Worm (Caenorhabditis elegans) whole organism, young adult: Measurements from ENCODE around the gene sftb-2.

Source experiments
- B0261.1 ChIP-seq: sonication (generic microtip); optimal IDR thresholded peaks from 2 replicates; lab custom pipeline; 2016; ENCODE audit warnings: mild to moderate bottlenecking, missing genetic modification characterization, moderate library complexity, missing compliant biosample characterization
- C17E4.6 ChIP-seq: fragments of 200-800 bp; sonication (Bioruptor generic); IDR thresholded peaks from 2 replicates; pipeline ENCODE4 v1.3.6; 2022; ENCODE audit warnings: missing genetic modification reagents, missing genetic modification characterization, missing compliant biosample characterization
- F39B2.1 ChIP-seq: fragments of 200-800 bp; sonication (Bioruptor generic); IDR thresholded peaks from 2 replicates; pipeline ENCODE4 v1.3.6; 2022; ENCODE audit warnings: missing genetic modification reagents, missing genetic modification characterization, missing compliant biosample characterization
- F49E8.2 ChIP-seq: sonication (generic microtip); optimal IDR thresholded peaks from 3 replicates; lab custom pipeline; 2017; ENCODE audit warnings: missing genetic modification characterization, mild to moderate bottlenecking, missing compliant biosample characterization, antibody characterized with exemption, moderate library complexity; ENCODE audit not compliant: insufficient read depth
- F57A8.1 ChIP-seq: fragments of 200-800 bp; sonication (Bioruptor generic); optimal IDR thresholded peaks from 2 replicates; lab custom pipeline; 2018; ENCODE audit warnings: mild to moderate bottlenecking, missing genetic modification characterization, moderate library complexity, missing compliant biosample characterization
- T26A5.8 ChIP-seq: sonication (generic microtip); optimal IDR thresholded peaks from 2 replicates; lab custom pipeline; 2016; ENCODE audit warnings: missing genetic modification characterization, missing compliant biosample characterization
- Y95B8A.8 ChIP-seq: fragments of 200-800 bp; sonication (Bioruptor generic); IDR thresholded peaks from 2 replicates; pipeline ENCODE4 v1.3.6; 2022; ENCODE audit warnings: missing genetic modification reagents, missing genetic modification characterization, missing compliant biosample characterization
- akir-1 ChIP-seq: fragments of 200-800 bp; sonication (Bioruptor generic); optimal IDR thresholded peaks from 2 replicates; lab custom pipeline; 2018; ENCODE audit warnings: mild to moderate bottlenecking, missing genetic modification characterization, moderate library complexity, missing compliant biosample characterization
- ama-1 ChIP-seq, 3 experiments: fragments of 150-350 bp in 1 of 3; sonication (generic microtip) in 2 of 3; optimal IDR thresholded peaks; 2 replicates each; lab custom pipeline; 2014 to 2018; ENCODE audit warnings: missing biosample characterization in 2 of 3, missing genetic modification characterization in 2 of 3, missing genetic modification reagents in 2 of 3
- cebp-1 ChIP-seq, 2 experiments: fragments of 200-800 bp in 1 of 2; sonication (Bioruptor generic) in 1 of 2; sonication (generic microtip) in 1 of 2; IDR thresholded peaks in 1 of 2; optimal IDR thresholded peaks in 1 of 2; 2 replicates each; pipeline versions ENCODE4 v1.3.6 to Lab custom; 2017 to 2022; ENCODE audit warnings: missing compliant biosample characterization in 2 of 2, missing genetic modification characterization in 2 of 2, mild to moderate bottlenecking in 1 of 2, missing genetic modification reagents in 1 of 2, moderate library complexity in 1 of 2
- cebp-2 ChIP-seq: fragments of 200-800 bp; sonication (Bioruptor generic); IDR thresholded peaks from 2 replicates; pipeline ENCODE4 v1.3.6; 2022; ENCODE audit warnings: missing genetic modification characterization, missing compliant biosample characterization
- ceh-79 ChIP-seq: sonication (generic microtip); optimal IDR thresholded peaks from 2 replicates; lab custom pipeline; 2017; ENCODE audit warnings: mild to moderate bottlenecking, missing genetic modification characterization, missing compliant biosample characterization
- die-1 ChIP-seq: sonication (generic microtip); optimal IDR thresholded peaks from 2 replicates; lab custom pipeline; 2016; ENCODE audit warnings: missing genotype, mild to moderate bottlenecking, missing genetic modification characterization, missing compliant biosample characterization
- efl-1 ChIP-seq: fragments of 150-350 bp; optimal IDR thresholded peaks from 2 replicates; lab custom pipeline; 2014; ENCODE audit warnings: missing biosample characterization, missing genetic modification reagents, missing genetic modification characterization
- egl-44 ChIP-seq: fragments of 200-800 bp; sonication (Bioruptor generic); IDR thresholded peaks from 2 replicates; pipeline ENCODE4 v1.3.6; 2022; ENCODE audit warnings: missing genetic modification reagents, missing genetic modification characterization, missing compliant biosample characterization
- egrh-3 ChIP-seq: fragments of 200-800 bp; sonication (Bioruptor generic); IDR thresholded peaks from 2 replicates; pipeline ENCODE4 v1.3.6; 2022; ENCODE audit warnings: missing genetic modification reagents, missing genetic modification characterization, missing compliant biosample characterization
- ekl-4 ChIP-seq: fragments of 200-800 bp; sonication (Bioruptor generic); IDR thresholded peaks from 2 replicates; pipeline ENCODE4 v1.3.6; 2022; ENCODE audit warnings: missing genetic modification reagents, missing genetic modification characterization, missing compliant biosample characterization
- ets-4 ChIP-seq: fragments of 200-800 bp; sonication (Bioruptor generic); optimal IDR thresholded peaks from 2 replicates; lab custom pipeline; 2018; ENCODE audit warnings: mild to moderate bottlenecking, missing genetic modification characterization, missing compliant biosample characterization
- fkh-3 ChIP-seq: sonication (generic microtip); optimal IDR thresholded peaks from 2 replicates; lab custom pipeline; 2016; ENCODE audit warnings: mild to moderate bottlenecking, missing genetic modification characterization, missing compliant biosample characterization
- hlh-12 ChIP-seq: sonication (generic microtip); optimal IDR thresholded peaks from 2 replicates; lab custom pipeline; 2016; ENCODE audit warnings: missing genetic modification characterization, missing compliant biosample characterization
- hlh-26 ChIP-seq: fragments of 200-800 bp; sonication (Bioruptor generic); conservative IDR thresholded peaks from 2 replicates; pipeline ENCODE4 v1.3.6; 2022; ENCODE audit warnings: missing genetic modification reagents, missing genetic modification characterization, missing compliant biosample characterization
- hmg-1.2 ChIP-seq: fragments of 200-800 bp; sonication (Bioruptor generic); IDR thresholded peaks from 2 replicates; pipeline ENCODE4 v1.3.6; 2022; ENCODE audit warnings: missing genetic modification reagents, missing genetic modification characterization, missing compliant biosample characterization
- lag-1 ChIP-seq: fragments of 200-800 bp; sonication (Bioruptor generic); IDR thresholded peaks from 2 replicates; pipeline ENCODE4 v1.3.6; 2022; ENCODE audit warnings: missing genetic modification reagents, missing genetic modification characterization, missing compliant biosample characterization
- let-607 ChIP-seq, 2 experiments: fragments of 200-800 bp in 1 of 2; sonication (Bioruptor generic) in 1 of 2; sonication (generic microtip) in 1 of 2; optimal IDR thresholded peaks; 2 replicates each; lab custom pipeline; 2016 to 2018; ENCODE audit warnings: mild to moderate bottlenecking in 2 of 2, missing compliant biosample characterization in 2 of 2, missing genetic modification characterization in 2 of 2, moderate library complexity in 2 of 2, missing genotype in 1 of 2
- lin-26 ChIP-seq: fragments of 200-800 bp; sonication (Bioruptor generic); IDR thresholded peaks from 2 replicates; pipeline ENCODE4 v1.3.6; 2022; ENCODE audit warnings: missing genetic modification reagents, missing genetic modification characterization, missing compliant biosample characterization
- lin-35 ChIP-seq, 3 experiments: fragments of 150-350 bp in 2 of 3; sonication (generic microtip) in 1 of 3; optimal IDR thresholded peaks; 2 replicates each; lab custom pipeline; 2014 to 2018; ENCODE audit warnings: missing biosample characterization in 3 of 3, missing genetic modification characterization in 3 of 3, missing genetic modification reagents in 3 of 3
- lir-1 ChIP-seq: fragments of 200-800 bp; sonication (Bioruptor generic); conservative IDR thresholded peaks from 2 replicates; pipeline ENCODE4 v1.3.6; 2022; ENCODE audit warnings: missing genetic modification reagents, missing genetic modification characterization, missing compliant biosample characterization
- madf-3 ChIP-seq: fragments of 200-800 bp; sonication (Bioruptor generic); IDR thresholded peaks from 2 replicates; pipeline ENCODE4 v1.3.6; 2022; ENCODE audit warnings: missing genetic modification reagents, missing genetic modification characterization, missing compliant biosample characterization
- mcd-1 ChIP-seq: fragments of 200-800 bp; sonication (Bioruptor generic); IDR thresholded peaks from 2 replicates; pipeline ENCODE4 v1.3.6; 2022; ENCODE audit warnings: missing genetic modification reagents, missing genetic modification characterization, missing compliant biosample characterization
- mel-28 ChIP-seq: sonication (generic microtip); optimal IDR thresholded peaks from 2 replicates; lab custom pipeline; 2016; ENCODE audit warnings: borderline replicate concordance, mild to moderate bottlenecking, missing genetic modification characterization, missing compliant biosample characterization
- mxl-1 ChIP-seq: sonication (generic microtip); optimal IDR thresholded peaks from 2 replicates; lab custom pipeline; 2016; ENCODE audit warnings: missing genetic modification characterization, missing compliant biosample characterization
- nhr-179 ChIP-seq: sonication (generic microtip); optimal IDR thresholded peaks from 2 replicates; lab custom pipeline; 2016; ENCODE audit warnings: mild to moderate bottlenecking, missing genetic modification characterization, missing compliant biosample characterization
- nhr-80 ChIP-seq: sonication (generic microtip); optimal IDR thresholded peaks from 2 replicates; lab custom pipeline; 2016; ENCODE audit warnings: missing genetic modification characterization, missing compliant biosample characterization
- pha-4 ChIP-seq: fragments of 150-350 bp; sonication (generic microtip); optimal IDR thresholded peaks from 2 replicates; lab custom pipeline; 2014; ENCODE audit warnings: missing biosample characterization, missing genetic modification reagents, missing genetic modification characterization
- sea-2 ChIP-seq: fragments of 200-800 bp; sonication (Bioruptor generic); IDR thresholded peaks from 2 replicates; pipeline ENCODE4 v1.3.6; 2022; ENCODE audit warnings: missing genetic modification characterization, missing compliant biosample characterization
- snpc-1.1 ChIP-seq: sonication (generic microtip); optimal IDR thresholded peaks from 2 replicates; lab custom pipeline; 2017; ENCODE audit warnings: missing genetic modification characterization, mild to moderate bottlenecking, missing compliant biosample characterization, antibody characterized with exemption, moderate library complexity, missing genotype, missing genetic modification reagents; ENCODE audit not compliant: insufficient read depth
- snpc-3.4 ChIP-seq: sonication (generic microtip); optimal IDR thresholded peaks from 2 replicates; lab custom pipeline; 2017; ENCODE audit warnings: missing genetic modification characterization, mild to moderate bottlenecking, missing compliant biosample characterization, antibody characterized with exemption, moderate library complexity, missing genotype, missing genetic modification reagents
- sptf-2 ChIP-seq: fragments of 200-800 bp; sonication (Bioruptor generic); optimal IDR thresholded peaks from 2 replicates; lab custom pipeline; 2018; ENCODE audit warnings: mild to moderate bottlenecking, missing genetic modification characterization, missing compliant biosample characterization
- xnd-1 ChIP-seq: sonication (generic microtip); optimal IDR thresholded peaks from 2 replicates; lab custom pipeline; 2016; ENCODE audit warnings: missing genotype, missing genetic modification reagents, missing genetic modification characterization, missing compliant biosample characterization
- zfh-2 ChIP-seq: fragments of 200-800 bp; sonication (Bioruptor generic); conservative IDR thresholded peaks from 2 replicates; pipeline ENCODE4 v1.3.6; 2022; ENCODE audit warnings: missing genetic modification reagents, missing genetic modification characterization, missing compliant biosample characterization
- zim-3 ChIP-seq: sonication (generic microtip); optimal IDR thresholded peaks from 2 replicates; lab custom pipeline; 2017; ENCODE audit warnings: mild to moderate bottlenecking, missing genetic modification characterization, moderate library complexity, missing compliant biosample characterization
- ztf-22 ChIP-seq: fragments of 200-800 bp; sonication (Bioruptor generic); optimal IDR thresholded peaks from 2 replicates; lab custom pipeline; 2018; ENCODE audit warnings: mild to moderate bottlenecking, missing genetic modification characterization, moderate library complexity, missing compliant biosample characterization
- ztf-26 ChIP-seq: sonication (generic microtip); optimal IDR thresholded peaks from 2 replicates; lab custom pipeline; 2017; ENCODE audit warnings: missing genetic modification characterization, missing compliant biosample characterization
- ztf-28 ChIP-seq: fragments of 200-800 bp; sonication (Bioruptor generic); IDR thresholded peaks from 2 replicates; pipeline ENCODE4 v1.3.6; 2022; ENCODE audit warnings: missing genetic modification reagents, missing genetic modification characterization, missing compliant biosample characterization

The sftb-2 gene

ce11 chrV:122249-122648 lies 5.8 kb upstream of the sftb-2 start:
- TF ChIP-seq C17E4.6 (GFP tag; lab: Robert Waterston, UW) = no peak
- 0 out of 2 replicates have a peak, but pooled peaks have one; percentile 52 for TF ChIP-seq cebp-2 (GFP tag; lab: Robert Waterston, UW)
- no peak for TF ChIP-seq ets-4 (GFP tag; lab: Kevin White, UChicago)
- TF ChIP-seq nhr-80 = no peak
- TF ChIP-seq ztf-22 (GFP tag; lab: Kevin White, UChicago) = no peak
- TF ChIP-seq akir-1 = no peak
- peak; percentile 86 for TF ChIP-seq zfh-2 (GFP tag; lab: Robert Waterston, UW)
- TF ChIP-seq ztf-26 (tag; lab: Kevin White, UChicago) = no peak
- TF ChIP-seq ztf-28 = no peak
- no peak for TF ChIP-seq xnd-1 (tag; lab: Kevin White, UChicago)
- peak; percentile 25; the same call in 1 of the 2 replicates for TF ChIP-seq egrh-3 (GFP tag; lab: Robert Waterston, UW)
- no peak for TF ChIP-seq fkh-3 (tag; lab: Kevin White, UChicago)
- no peak for TF ChIP-seq hlh-26
- no peak for TF ChIP-seq sea-2 (GFP tag; lab: Robert Waterston, UW)
- TF ChIP-seq sptf-2 (GFP tag; lab: Kevin White, UChicago) = no peak

ce11 chrV:122750-123149 lies 5.3 kb upstream of the sftb-2 start, which contains the start of gene cgp-1:
cgp-1 (minus strand) TSS chrV:122789.
- TF ChIP-seq let-607 (tag; optimal IDR thresholded peaks at IDR 0.05; lab: Kevin White, UChicago) (peak in 1 of 2 experiments; percentile 11), F49E8.2 (tag; lab: Kevin White, UChicago) (no peak), snpc-3.4 (no peak), hmg-1.2 (GFP tag; lab: Robert Waterston, UW) (peak; percentile 9; the same call in 1 of the 2 replicates)

ce11 chrV:123513-123912 lies 4.5 kb upstream of the sftb-2 start:
- TF ChIP-seq cebp-1 (GFP tag; IDR thresholded peaks at IDR 0.05; lab: Robert Waterston, UW) (peak; percentile 59; the same call in 1 of the 2 replicates), cebp-1 (tag; optimal IDR thresholded peaks at IDR 0.05; lab: Kevin White, UChicago) (peak; percentile 85), madf-3 (0 out of 2 replicates have a peak, but pooled peaks have one; percentile 51), Y95B8A.8 (GFP tag; lab: Robert Waterston, UW) (no peak), lag-1 (GFP tag; lab: Robert Waterston, UW) (no peak), lir-1 (GFP tag; lab: Robert Waterston, UW) (no peak), pha-4 (tag; lab: Kevin White, UChicago) (no peak), egl-44 (no peak), ceh-79 (peak; percentile 30), nhr-80 (peak; percentile 27), F57A8.1 (no peak), lin-26 (GFP tag; lab: Robert Waterston, UW) (no peak), lin-35 (GFP tag; optimal IDR thresholded peaks at IDR 0.05; lab: Kevin White, UChicago) (no peak), sea-2 (GFP tag; lab: Robert Waterston, UW) (no peak), ztf-26 (tag; lab: Kevin White, UChicago) (peak; percentile 2), efl-1 (GFP tag; lab: Kevin White, UChicago) (no peak), zim-3 (tag; lab: Kevin White, UChicago) (no peak), mcd-1 (GFP tag; lab: Robert Waterston, UW) (no peak), akir-1 (no peak), hlh-26 (no peak), mxl-1 (tag; lab: Kevin White, UChicago) (no peak), nhr-179 (tag; lab: Kevin White, UChicago) (no peak), snpc-1.1 (tag; lab: Kevin White, UChicago) (no peak), hlh-12 (tag; lab: Kevin White, UChicago) (no peak), mel-28 (tag; lab: Kevin White, UChicago) (no peak), die-1 (tag; lab: Kevin White, UChicago) (no peak), ekl-4 (GFP tag; lab: Robert Waterston, UW) (no peak), ama-1 (optimal IDR thresholded peaks at IDR 0.05; lab: Kevin White, UChicago) (no peak), ama-1 (GFP tag; optimal IDR thresholded peaks at IDR 0.05; lab: Kevin White, UChicago) (no peak), B0261.1 (no peak), T26A5.8 (no peak), snpc-3.4 (no peak), F39B2.1 (GFP tag; lab: Robert Waterston, UW) (no peak)
